Worm (Caenorhabditis elegans): ENCODE data around the gene M7.8.

- TF ChIP-seq ztf-16 (tag; optimal IDR thresholded peaks at IDR 0.05) (no peak), nhr-11 (tag; optimal IDR thresholded peaks at IDR 0.05) (no peak), pha-4 (tag; optimal IDR thresholded peaks at IDR 0.05) (no peak), pag-3 (tag; optimal IDR thresholded peaks at IDR 0.05; ENCODE audit: borderline replicate concordance) (no peak), npax-4 (tag; optimal IDR thresholded peaks at IDR 0.05) (no peak), tbx-7 (tag; optimal IDR thresholded peaks at IDR 0.05) (no peak), pqm-1 (tag; optimal IDR thresholded peaks at IDR 0.05) (no peak), lim-6 (tag; optimal IDR thresholded peaks at IDR 0.05) (no peak), ceh-9 (tag; optimal IDR thresholded peaks at IDR 0.05) (no peak)
Measured at ce11 chrIV:11051963-11052362, 42.9 kb downstream of the M7.8 start.
